Worm (Caenorhabditis elegans): ENCODE results near the gene daf-19.

- TF ChIP-seq ztf-11 (tag; optimal IDR thresholded peaks at IDR 0.05) (no peak), blmp-1 (tag; optimal IDR thresholded peaks at IDR 0.05) (no peak), nhr-20 (tag; optimal IDR thresholded peaks at IDR 0.05) (no peak), alr-1 (tag; optimal IDR thresholded peaks at IDR 0.05; ENCODE audit: borderline replicate concordance) (no peak), elt-3 (tag; optimal IDR thresholded peaks at IDR 0.05) (no peak), skn-1 (tag; optimal IDR thresholded peaks at IDR 0.05) (no peak), lin-39 (tag; optimal IDR thresholded peaks at IDR 0.05) (no peak), lin-35 (GFP tag; optimal IDR thresholded peaks at IDR 0.05) (no peak), tbx-2 (tag; optimal IDR thresholded peaks at IDR 0.05) (no peak), nhr-11 (tag; optimal IDR thresholded peaks at IDR 0.05) (no peak), ceh-82 (tag; optimal IDR thresholded peaks at IDR 0.05) (no peak)
Observed at ce11 chrII:10136771-10137170, 32.4 kb downstream of the daf-19 start.

Data from whole organism, L1 larva.